Fruit fly (Drosophila melanogaster): ENCODE data around the gene CG6059.

CG6059 gene

DNA sequence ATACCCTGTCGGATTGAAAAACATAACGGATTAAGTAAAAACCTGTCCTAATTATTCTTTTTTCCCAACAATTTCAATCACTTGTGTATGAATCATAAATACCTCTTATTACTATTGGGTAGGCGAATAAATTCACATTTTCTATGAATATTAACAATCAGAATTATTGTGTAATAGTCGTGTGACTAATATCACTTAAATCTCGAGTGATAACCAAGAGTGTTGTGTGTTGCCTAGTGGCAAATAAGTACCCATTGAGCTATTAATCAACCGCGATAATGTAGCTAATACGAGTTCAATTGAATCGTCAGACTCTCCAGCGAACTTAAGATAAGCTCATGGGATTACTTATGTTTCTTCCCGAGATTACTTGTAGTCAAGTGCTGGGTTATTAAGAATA, 35.4 kb upstream of the CG6059 start:
- TF ChIP-seq Pdp1 (GFP tag; optimal IDR thresholded peaks at IDR 0.05) (peak in 1 of 2 experiments; percentile 69), exex (tag; optimal IDR thresholded peaks at IDR 0.05) (peak; percentile 82), D19B (GFP tag; optimal IDR thresholded peaks at IDR 0.05) (peak; percentile 64), gro (GFP tag; optimal IDR thresholded peaks at IDR 0.05) (peak; percentile 5), Atf3 (GFP tag; optimal IDR thresholded peaks at IDR 0.05) (no peak), CG34376 (GFP tag; optimal IDR thresholded peaks at IDR 0.05) (peak; percentile 1)

DNA sequence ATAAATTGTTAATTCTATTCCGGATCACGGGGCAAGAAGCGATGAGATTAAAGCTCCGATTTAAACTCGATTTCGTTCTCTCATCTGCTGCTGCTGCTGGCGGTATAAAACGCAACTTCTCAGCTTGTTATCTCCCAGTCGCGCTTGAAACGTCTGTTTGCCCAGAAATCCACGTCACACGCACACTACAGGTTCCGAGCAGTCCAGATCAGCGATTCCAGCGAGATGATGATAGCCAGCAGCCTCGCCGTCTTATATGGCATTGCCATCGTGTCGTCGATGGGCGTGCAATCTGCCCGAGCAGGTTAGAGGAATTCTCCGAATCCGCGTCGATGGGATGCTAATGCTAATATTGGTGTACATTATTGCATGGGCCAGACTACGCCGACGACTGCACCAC, 33.3 kb upstream of the CG6059 start, which contains the start of gene grass:
grass (plus strand) TSS at position 135 of the 400 bp plus-strand sequence.
- no peak for TF ChIP-seq CG1602 (GFP tag; optimal IDR thresholded peaks at IDR 0.05)
- peak; percentile 32 for TF ChIP-seq Deaf1 (tag; optimal IDR thresholded peaks at IDR 0.05)
- TF ChIP-seq chn (GFP tag; optimal IDR thresholded peaks at IDR 0.05) = no peak
- TF ChIP-seq CG4404 (GFP tag; IDR thresholded peaks at IDR 0.05) = 0 out of 2 replicates have a peak, but pooled peaks have one; percentile 34
- no peak for TF ChIP-seq E2f2 (GFP tag; IDR thresholded peaks at IDR 0.05)
- TF ChIP-seq CG17361 (GFP tag; IDR thresholded peaks at IDR 0.05) = no peak
- peak; percentile 53 for TF ChIP-seq Jarid2 (GFP tag; optimal IDR thresholded peaks at IDR 0.05)
- TF ChIP-seq CG12769 (tag; optimal IDR thresholded peaks at IDR 0.05) = peak; percentile 67
- TF ChIP-seq Hr51 (GFP tag; optimal IDR thresholded peaks at IDR 0.05) = no peak
- TF ChIP-seq unc-4 (GFP tag; IDR thresholded peaks at IDR 0.05; ENCODE audit: partially characterized antibody) = 0 out of 2 replicates have a peak, but pooled peaks have one; percentile 25
- no peak for TF ChIP-seq CG42726 (GFP tag; IDR thresholded peaks at IDR 0.05; ENCODE audit: partially characterized antibody)
- no peak for TF ChIP-seq Bdp1 (GFP tag; optimal IDR thresholded peaks at IDR 0.05)
- TF ChIP-seq NFAT (GFP tag; IDR thresholded peaks at IDR 0.05) = 0 out of 2 replicates have a peak, but pooled peaks have one; percentile 18
- TF ChIP-seq sd (tag; optimal IDR thresholded peaks at IDR 0.05) = peak; percentile 43
- TF ChIP-seq Dbx (GFP tag; IDR thresholded peaks at IDR 0.05) = 0 out of 3 replicates have a peak, but pooled peaks have one; percentile 38
- TF ChIP-seq CG6683 (GFP tag; optimal IDR thresholded peaks at IDR 0.05) = no peak
- no peak for TF ChIP-seq CG17802 (tag; optimal IDR thresholded peaks at IDR 0.05)
- no peak for TF ChIP-seq gcm2 (GFP tag; optimal IDR thresholded peaks at IDR 0.05)
- no peak for TF ChIP-seq Ptx1 (GFP tag; IDR thresholded peaks at IDR 0.05)
- no peak for TF ChIP-seq cg (GFP tag; optimal IDR thresholded peaks at IDR 0.05)
- TF ChIP-seq Med (GFP tag) = peak; percentile 64
- peak; percentile 24; the same call in 1 of the 2 replicates for TF ChIP-seq sob (GFP tag; IDR thresholded peaks at IDR 0.05)
- no peak for TF ChIP-seq NC2β (GFP tag; optimal IDR thresholded peaks at IDR 0.05)
- TF ChIP-seq lab (GFP tag; optimal IDR thresholded peaks at IDR 0.05) = no peak
- TF ChIP-seq pho (GFP tag; optimal IDR thresholded peaks at IDR 0.05) = no peak
- TF ChIP-seq ase (GFP tag; IDR thresholded peaks at IDR 0.05) = no peak
- TF ChIP-seq CG32532 (GFP tag; IDR thresholded peaks at IDR 0.05) = peak; percentile 26; the same call in 1 of the 2 replicates
- TF ChIP-seq CG34376 (GFP tag; optimal IDR thresholded peaks at IDR 0.05) = peak; percentile 35
- TF ChIP-seq CG13287 (GFP tag; IDR thresholded peaks at IDR 0.05; ENCODE audit: partially characterized antibody) = peak; percentile 36; the same call in 1 of the 2 replicates
- TF ChIP-seq unpg (GFP tag; optimal IDR thresholded peaks at IDR 0.05) = no peak
- peak in 1 of 2 experiments; percentile 36 for TF ChIP-seq Trl (optimal IDR thresholded peaks at IDR 0.05)
- no peak for TF ChIP-seq Trl (GFP tag; optimal IDR thresholded peaks at IDR 0.05)
- no peak for TF ChIP-seq hth (optimal IDR thresholded peaks at IDR 0.05)
- no peak for TF ChIP-seq dati (GFP tag; IDR thresholded peaks at IDR 0.05)
- no peak for TF ChIP-seq row (GFP tag; IDR thresholded peaks at IDR 0.05)
- TF ChIP-seq grn (GFP tag; optimal IDR thresholded peaks at IDR 0.05) = peak; percentile 17
- no peak for TF ChIP-seq CG31365 (tag; optimal IDR thresholded peaks at IDR 0.05)
